Fruit fly (Drosophila melanogaster) S2 (cell line): ENCODE data around the gene Mp.

ENCODE experiments used
- CG8478 ChIP-seq: fragments of >200 bp; optimal IDR thresholded peaks from 2 replicates; lab custom pipeline; 2018
- CTCF ChIP-seq, 2 experiments: fragments of >200 bp; optimal IDR thresholded peaks; 2 replicates each; lab custom pipeline; 2018

The Mp gene

dm6 chr3L:6996907-6997306 lies 1.7 kb upstream of the Mp start:
- TF ChIP-seq CTCF (optimal IDR thresholded peaks at IDR 0.05; lab: Kevin White, UChicago) (no peak), CG8478 (no peak)

dm6 chr3L:6997410-6997809 lies 1.2 kb upstream of the Mp start:
- TF ChIP-seq CG8478 (no peak), CTCF (optimal IDR thresholded peaks at IDR 0.05; lab: Kevin White, UChicago) (no peak)

- TF ChIP-seq CTCF (optimal IDR thresholded peaks at IDR 0.05; lab: Kevin White, UChicago) (no peak), CG8478 (no peak)
Observed at dm6 chr3L:6999993-7000392, 1.4 kb downstream of the Mp start.

- TF ChIP-seq CG8478 (no peak), CTCF (optimal IDR thresholded peaks at IDR 0.05; lab: Kevin White, UChicago) (no peak)
Observed at dm6 chr3L:7001855-7002254, 3.2 kb downstream of the Mp start.

dm6 chr3L:7002355-7002754 lies 3.7 kb downstream of the Mp start:
- TF ChIP-seq CG8478, result no peak
- no peak for TF ChIP-seq CTCF (optimal IDR thresholded peaks at IDR 0.05; lab: Kevin White, UChicago)

dm6 chr3L:7003132-7003531 lies 4.5 kb downstream of the Mp start:
- no peak for TF ChIP-seq CTCF (optimal IDR thresholded peaks at IDR 0.05; lab: Kevin White, UChicago)
- no peak for TF ChIP-seq CG8478

- TF ChIP-seq CG8478, result no peak
- no peak for TF ChIP-seq CTCF (optimal IDR thresholded peaks at IDR 0.05; lab: Kevin White, UChicago)
Observed at dm6 chr3L:7006421-7006820, 7.8 kb downstream of the Mp start.

- TF ChIP-seq CG8478, result no peak
- no peak for TF ChIP-seq CTCF (optimal IDR thresholded peaks at IDR 0.05; lab: Kevin White, UChicago)
Observed at dm6 chr3L:7008351-7008750, 9.7 kb downstream of the Mp start.

dm6 chr3L:7009411-7009810 lies 10.8 kb downstream of the Mp start:
- TF ChIP-seq CG8478, result no peak
- no peak for TF ChIP-seq CTCF (optimal IDR thresholded peaks at IDR 0.05; lab: Kevin White, UChicago)

- no peak for TF ChIP-seq CG8478
- no peak for TF ChIP-seq CTCF (optimal IDR thresholded peaks at IDR 0.05; lab: Kevin White, UChicago)
Observed at dm6 chr3L:7009886-7010285, 11.2 kb downstream of the Mp start.

dm6 chr3L:7012271-7012670 lies 13.6 kb downstream of the Mp start:
- no peak for TF ChIP-seq CG8478
- no peak for TF ChIP-seq CTCF (optimal IDR thresholded peaks at IDR 0.05; lab: Kevin White, UChicago)

dm6 chr3L:7013568-7014305 lies 15.1 kb downstream of the Mp start:
- TF ChIP-seq CG8478 (no peak), CTCF (optimal IDR thresholded peaks at IDR 0.05; lab: Kevin White, UChicago) (peak; percentile 30 to 48)

dm6 chr3L:7026694-7027093 lies 28.1 kb downstream of the Mp start, which contains the start of gene CG17744:
CG17744 (minus strand) TSS chr3L:7026794.
- TF ChIP-seq CG8478 (no peak), CTCF (optimal IDR thresholded peaks at IDR 0.05; lab: Kevin White, UChicago) (no peak)

- no peak for TF ChIP-seq CTCF (optimal IDR thresholded peaks at IDR 0.05; lab: Kevin White, UChicago)
- no peak for TF ChIP-seq CG8478
Observed at dm6 chr3L:7035037-7035436, 36.4 kb downstream of the Mp start.

dm6 chr3L:7037843-7038242 lies 39.2 kb downstream of the Mp start:
- TF ChIP-seq CG8478 (no peak), CTCF (optimal IDR thresholded peaks at IDR 0.05; lab: Kevin White, UChicago) (no peak)

dm6 chr3L:7058401-7058999 lies 59.9 kb downstream of the Mp start:
- no peak for TF ChIP-seq CTCF (optimal IDR thresholded peaks at IDR 0.05; lab: Kevin White, UChicago)
- no peak for TF ChIP-seq CG8478

- no peak for TF ChIP-seq CG8478
- no peak for TF ChIP-seq CTCF (optimal IDR thresholded peaks at IDR 0.05; lab: Kevin White, UChicago)
Observed at dm6 chr3L:7066014-7066413, 67.4 kb downstream of the Mp start, which contains the start of gene CG14823. CG14823 (plus strand) TSS chr3L:7066314.
